Worm (Caenorhabditis elegans) whole organism, L3 larva: Measurements from ENCODE around the gene cam-1.

Source experiments
- ceh-16 ChIP-seq: sonication (generic microtip); optimal IDR thresholded peaks from 2 replicates; lab custom pipeline; 2017; ENCODE audit warnings: missing biosample characterization, missing genetic modification characterization
- daf-12 ChIP-seq: fragments of 150-350 bp; optimal IDR thresholded peaks from 2 replicates; lab custom pipeline; 2014; ENCODE audit warnings: missing biosample characterization, missing genetic modification reagents, missing genetic modification characterization
- egl-27 ChIP-seq: sonication (generic microtip); optimal IDR thresholded peaks from 4 replicates; lab custom pipeline; 2017; ENCODE audit warnings: missing biosample characterization, missing genetic modification reagents, missing genetic modification characterization
- jun-1 ChIP-seq: fragments of 150-350 bp; optimal IDR thresholded peaks from 2 replicates; lab custom pipeline; 2014; ENCODE audit warnings: missing biosample characterization, missing genetic modification reagents, missing genetic modification characterization
- lin-15B ChIP-seq: fragments of 150-350 bp; optimal IDR thresholded peaks from 2 replicates; lab custom pipeline; 2014; ENCODE audit warnings: missing biosample characterization, missing genetic modification characterization
- nhr-25 ChIP-seq: sonication (generic microtip); optimal IDR thresholded peaks from 2 replicates; lab custom pipeline; 2017; ENCODE audit warnings: missing biosample characterization, missing genetic modification characterization
- nhr-28 ChIP-seq: fragments of 150-350 bp; optimal IDR thresholded peaks from 2 replicates; lab custom pipeline; 2014; ENCODE audit warnings: missing biosample characterization, missing genetic modification characterization
- zag-1 ChIP-seq: fragments of 150-350 bp; optimal IDR thresholded peaks from 2 replicates; lab custom pipeline; 2014; ENCODE audit warnings: missing biosample characterization, missing genetic modification characterization

ce11 chrII:9356723-9357122 lies 46.6 kb upstream of the cam-1 start:
- TF ChIP-seq nhr-25 (tag; lab: Kevin White, UChicago) (no peak), zag-1 (tag; lab: Kevin White, UChicago) (no peak), nhr-28 (tag; lab: Kevin White, UChicago) (no peak), daf-12 (tag; lab: Kevin White, UChicago) (no peak), jun-1 (tag; lab: Kevin White, UChicago) (no peak), egl-27 (tag; lab: Kevin White, UChicago) (no peak), lin-15B (tag; lab: Kevin White, UChicago) (peak; percentile 27), ceh-16 (no peak)
